Fruit fly (Drosophila melanogaster) whole organism, prepupa: Measurements from ENCODE around the gene CG14053.

Source experiments
- Blimp-1 ChIP-seq: fragments of 200-800 bp; sonication (Bioruptor generic); optimal IDR thresholded peaks from 3 replicates; lab custom pipeline; 2017; ENCODE audit warnings: missing biosample characterization, missing genetic modification characterization, mild to moderate bottlenecking, moderate library complexity, missing genetic modification reagents
- CG10631 ChIP-seq: fragments of 200-800 bp; sonication (Bioruptor generic); optimal IDR thresholded peaks from 2 replicates; lab custom pipeline; 2016; ENCODE audit warnings: missing biosample characterization, missing genetic modification characterization
- CG10669 ChIP-seq: fragments of 200-800 bp; sonication (Bioruptor generic); optimal IDR thresholded peaks from 3 replicates; lab custom pipeline; 2018; ENCODE audit warnings: missing biosample characterization, mild to moderate bottlenecking, missing genetic modification characterization, moderate library complexity
- CG11294 ChIP-seq: fragments of 200-800 bp; sonication (Bioruptor generic); IDR thresholded peaks from 2 replicates; pipeline ENCODE4 v1.3.6; 2022; ENCODE audit warnings: missing biosample characterization, missing genetic modification characterization
- CG11762 ChIP-seq: fragments of 200-800 bp; sonication (Bioruptor generic); optimal IDR thresholded peaks from 3 replicates; lab custom pipeline; 2016; ENCODE audit warnings: missing biosample characterization, missing genetic modification characterization; ENCODE audit not compliant: insufficient read depth
- CG11902 ChIP-seq: fragments of 200-800 bp; sonication (Bioruptor generic); optimal IDR thresholded peaks from 3 replicates; lab custom pipeline; 2016; ENCODE audit warnings: missing biosample characterization, missing genetic modification characterization
- CG1621 ChIP-seq: fragments of 200-800 bp; sonication (Bioruptor generic); optimal IDR thresholded peaks from 3 replicates; lab custom pipeline; 2018; ENCODE audit warnings: missing biosample characterization, mild to moderate bottlenecking, missing genetic modification characterization
- CG16779 ChIP-seq: fragments of 200-800 bp; sonication (Bioruptor generic); optimal IDR thresholded peaks from 3 replicates; lab custom pipeline; 2017; ENCODE audit warnings: missing biosample characterization, mild to moderate bottlenecking, missing genetic modification characterization
- CG3032 ChIP-seq: fragments of 200-800 bp; optimal IDR thresholded peaks from 2 replicates; lab custom pipeline; 2019; ENCODE audit warnings: missing biosample characterization, mild to moderate bottlenecking, missing genetic modification characterization, moderate library complexity
- CG31627 ChIP-seq: fragments of 200-800 bp; sonication (Bioruptor generic); optimal IDR thresholded peaks from 3 replicates; lab custom pipeline; 2016; ENCODE audit warnings: missing biosample characterization, missing genetic modification characterization
- CG32006 ChIP-seq: fragments of 200-800 bp; sonication (Bioruptor generic); optimal IDR thresholded peaks from 3 replicates; lab custom pipeline; 2017; ENCODE audit warnings: missing biosample characterization, mild to moderate bottlenecking, missing genetic modification characterization
- CG34406 ChIP-seq: fragments of 200-800 bp; sonication (Bioruptor generic); optimal IDR thresholded peaks from 3 replicates; lab custom pipeline; 2016; ENCODE audit warnings: missing biosample characterization, missing genetic modification characterization
- CG3919 ChIP-seq: fragments of 200-800 bp; sonication (Bioruptor generic); optimal IDR thresholded peaks from 3 replicates; lab custom pipeline; 2016; ENCODE audit warnings: missing biosample characterization, missing genetic modification characterization
- CG4318 ChIP-seq: fragments of 200-800 bp; sonication (Bioruptor generic); optimal IDR thresholded peaks from 3 replicates; lab custom pipeline; 2017; ENCODE audit warnings: missing biosample characterization, mild to moderate bottlenecking, missing genetic modification characterization
- CG6163 ChIP-seq: fragments of 200-800 bp; sonication (Bioruptor generic); IDR thresholded peaks from 3 replicates; pipeline ENCODE4 v1.3.6; 2022; ENCODE audit warnings: missing biosample characterization, missing genetic modification characterization
- CG6276 ChIP-seq: fragments of 200-800 bp; sonication (Bioruptor generic); optimal IDR thresholded peaks from 2 replicates; lab custom pipeline; 2017; ENCODE audit warnings: missing biosample characterization, mild to moderate bottlenecking, missing genetic modification characterization
- CG6792 ChIP-seq: fragments of 200-800 bp; sonication (Bioruptor generic); optimal IDR thresholded peaks from 3 replicates; lab custom pipeline; 2016; ENCODE audit warnings: missing biosample characterization, missing genetic modification characterization
- CG6854 ChIP-seq: fragments of 200-800 bp; sonication (Bioruptor generic); optimal IDR thresholded peaks from 2 replicates; lab custom pipeline; 2017; ENCODE audit warnings: missing biosample characterization, mild to moderate bottlenecking, missing genetic modification characterization
- CG7368 ChIP-seq: fragments of 200-800 bp; sonication (Bioruptor generic); optimal IDR thresholded peaks from 3 replicates; lab custom pipeline; 2016; ENCODE audit warnings: missing biosample characterization, missing genetic modification characterization
- CG8119 ChIP-seq: fragments of 200-800 bp; sonication (Bioruptor generic); IDR thresholded peaks from 3 replicates; pipeline ENCODE4 v1.3.6; 2022; ENCODE audit warnings: missing biosample characterization, missing genetic modification characterization
- CG8319 ChIP-seq: fragments of 200-800 bp; sonication (Bioruptor generic); optimal IDR thresholded peaks from 3 replicates; lab custom pipeline; 2016; ENCODE audit warnings: missing biosample characterization, missing genetic modification characterization
- CG8632 ChIP-seq: fragments of 200-800 bp; sonication (Bioruptor generic); optimal IDR thresholded peaks from 3 replicates; lab custom pipeline; 2016; ENCODE audit warnings: missing biosample characterization, missing genetic modification characterization
- Eip75B ChIP-seq: fragments of 200-800 bp; sonication (Bioruptor generic); optimal IDR thresholded peaks from 3 replicates; lab custom pipeline; 2016; ENCODE audit warnings: missing biosample characterization, missing genetic modification characterization
- Eip93F ChIP-seq: fragments of 200-800 bp; sonication (Bioruptor generic); optimal IDR thresholded peaks from 2 replicates; lab custom pipeline; 2016; ENCODE audit warnings: missing biosample characterization, mild to moderate bottlenecking, missing genetic modification characterization
- Ets21C ChIP-seq: fragments of 200-800 bp; sonication (Bioruptor generic); optimal IDR thresholded peaks from 3 replicates; lab custom pipeline; 2016; ENCODE audit warnings: missing biosample characterization, missing genetic modification characterization
- Ets96B ChIP-seq: fragments of 200-800 bp; optimal IDR thresholded peaks from 2 replicates; lab custom pipeline; 2019; ENCODE audit warnings: missing biosample characterization, mild to moderate bottlenecking, missing genetic modification characterization, moderate library complexity
- Gug ChIP-seq: fragments of 200-800 bp; sonication (Bioruptor generic); IDR thresholded peaks from 2 replicates; pipeline ENCODE4 v1.3.6; 2022; ENCODE audit warnings: missing biosample characterization, missing genetic modification characterization
- Hr38 ChIP-seq: sonication (Bioruptor generic); optimal IDR thresholded peaks from 2 replicates; lab custom pipeline; 2016; ENCODE audit warnings: missing biosample characterization, missing genetic modification characterization
- Hr39 ChIP-seq: fragments of 200-800 bp; sonication (Bioruptor generic); optimal IDR thresholded peaks from 2 replicates; lab custom pipeline; 2016; ENCODE audit warnings: missing biosample characterization, missing genetic modification characterization
- Hr4 ChIP-seq: fragments of 200-800 bp; sonication (Bioruptor generic); optimal IDR thresholded peaks from 3 replicates; lab custom pipeline; 2016; ENCODE audit warnings: missing biosample characterization, missing genetic modification characterization
- Met ChIP-seq: fragments of 200-800 bp; sonication (Bioruptor generic); optimal IDR thresholded peaks from 3 replicates; lab custom pipeline; 2016; ENCODE audit warnings: missing biosample characterization, missing genetic modification characterization
- OdsH ChIP-seq: fragments of 200-800 bp; sonication (Bioruptor generic); optimal IDR thresholded peaks from 3 replicates; lab custom pipeline; 2016; ENCODE audit warnings: missing biosample characterization, missing genetic modification characterization
- Smox ChIP-seq: fragments of 200-800 bp; sonication (Bioruptor generic); optimal IDR thresholded peaks from 3 replicates; lab custom pipeline; 2016; ENCODE audit warnings: missing biosample characterization, missing genetic modification characterization
- Sox102F ChIP-seq: fragments of 200-800 bp; sonication (Bioruptor generic); optimal IDR thresholded peaks from 2 replicates; lab custom pipeline; 2016; ENCODE audit warnings: missing biosample characterization, mild to moderate bottlenecking, missing genetic modification characterization
- Sox14 ChIP-seq: fragments of 200-800 bp; sonication (Bioruptor generic); optimal IDR thresholded peaks from 3 replicates; lab custom pipeline; 2016; ENCODE audit warnings: missing biosample characterization, missing genetic modification characterization
- Sox15 ChIP-seq: fragments of 200-800 bp; sonication (Bioruptor generic); optimal IDR thresholded peaks from 3 replicates; lab custom pipeline; 2016; ENCODE audit warnings: missing biosample characterization, missing genetic modification characterization
- achi ChIP-seq: fragments of 200-800 bp; sonication (Bioruptor generic); optimal IDR thresholded peaks from 3 replicates; lab custom pipeline; 2016; ENCODE audit warnings: missing biosample characterization, missing genetic modification characterization
- cyc ChIP-seq: fragments of 200-800 bp; sonication (Bioruptor generic); optimal IDR thresholded peaks from 3 replicates; lab custom pipeline; 2016; ENCODE audit warnings: missing biosample characterization, missing genetic modification characterization
- dac ChIP-seq: fragments of 200-800 bp; sonication (Bioruptor generic); optimal IDR thresholded peaks from 2 replicates; lab custom pipeline; 2017; ENCODE audit warnings: missing biosample characterization, mild to moderate bottlenecking, missing genetic modification characterization
- dsx ChIP-seq: fragments of 200-800 bp; optimal IDR thresholded peaks from 3 replicates; lab custom pipeline; 2019; ENCODE audit warnings: missing biosample characterization, mild to moderate bottlenecking, missing genetic modification characterization, moderate library complexity; ENCODE audit not compliant: poor library complexity, severe bottlenecking
- eg ChIP-seq: fragments of 200-800 bp; sonication (Bioruptor generic); IDR thresholded peaks from 3 replicates; pipeline ENCODE4 v1.3.6; 2022; ENCODE audit warnings: missing biosample characterization, missing genetic modification characterization
- esn ChIP-seq: fragments of 200-800 bp; sonication (Bioruptor generic); optimal IDR thresholded peaks from 2 replicates; lab custom pipeline; 2016; ENCODE audit warnings: missing biosample characterization, mild to moderate bottlenecking, missing genetic modification characterization, moderate library complexity
- fd59A ChIP-seq: fragments of 200-800 bp; sonication (Bioruptor generic); optimal IDR thresholded peaks from 2 replicates; lab custom pipeline; 2017; ENCODE audit warnings: missing biosample characterization, mild to moderate bottlenecking, missing genetic modification characterization, missing genetic modification reagents
- fd85E ChIP-seq: fragments of 200-800 bp; sonication (Bioruptor generic); optimal IDR thresholded peaks from 3 replicates; lab custom pipeline; 2016; ENCODE audit warnings: missing biosample characterization, missing genetic modification characterization
- fkh ChIP-seq: fragments of 200-800 bp; sonication (Bioruptor generic); optimal IDR thresholded peaks from 3 replicates; lab custom pipeline; 2017; ENCODE audit warnings: missing biosample characterization, mild to moderate bottlenecking, missing genetic modification characterization, moderate library complexity
- lz ChIP-seq: fragments of 200-800 bp; sonication (Bioruptor generic); optimal IDR thresholded peaks from 3 replicates; lab custom pipeline; 2016; ENCODE audit warnings: missing biosample characterization, missing genetic modification characterization
- net ChIP-seq: fragments of 200-800 bp; sonication (Bioruptor generic); optimal IDR thresholded peaks from 3 replicates; lab custom pipeline; 2016; ENCODE audit warnings: missing biosample characterization, missing genetic modification characterization
- pdm3 ChIP-seq: fragments of 200-800 bp; sonication (Bioruptor generic); optimal IDR thresholded peaks from 3 replicates; lab custom pipeline; 2016; ENCODE audit warnings: missing biosample characterization, missing genetic modification characterization
- salr ChIP-seq, 2 experiments: fragments of 200-800 bp; sonication (Bioruptor generic); optimal IDR thresholded peaks; 3 replicates each; lab custom pipeline; 2016 to 2018; ENCODE audit warnings: missing biosample characterization in 2 of 2, missing genetic modification characterization in 2 of 2, mild to moderate bottlenecking in 1 of 2
- spab ChIP-seq: fragments of 200-800 bp; sonication (Bioruptor generic); optimal IDR thresholded peaks from 2 replicates; lab custom pipeline; 2017; ENCODE audit warnings: missing biosample characterization, mild to moderate bottlenecking, missing genetic modification characterization, missing genetic modification reagents
- ss ChIP-seq, 2 experiments: fragments of 200-800 bp; sonication (Bioruptor generic); optimal IDR thresholded peaks; 2 replicates in 1 of 2; 3 replicates in 1 of 2; lab custom pipeline; 2017 to 2018; ENCODE audit warnings: mild to moderate bottlenecking in 2 of 2, missing biosample characterization in 2 of 2, missing genetic modification characterization in 2 of 2, moderate library complexity in 1 of 2
- svp ChIP-seq: fragments of 200-800 bp; sonication (Bioruptor generic); peaks from one replicate; lab custom pipeline; 2016; ENCODE audit warnings: missing biosample characterization, missing genetic modification characterization
- vri ChIP-seq: fragments of 200-800 bp; sonication (Bioruptor generic); optimal IDR thresholded peaks from 3 replicates; lab custom pipeline; 2016; ENCODE audit warnings: missing biosample characterization, mild to moderate bottlenecking, missing genetic modification characterization

The CG14053 gene

DNA sequence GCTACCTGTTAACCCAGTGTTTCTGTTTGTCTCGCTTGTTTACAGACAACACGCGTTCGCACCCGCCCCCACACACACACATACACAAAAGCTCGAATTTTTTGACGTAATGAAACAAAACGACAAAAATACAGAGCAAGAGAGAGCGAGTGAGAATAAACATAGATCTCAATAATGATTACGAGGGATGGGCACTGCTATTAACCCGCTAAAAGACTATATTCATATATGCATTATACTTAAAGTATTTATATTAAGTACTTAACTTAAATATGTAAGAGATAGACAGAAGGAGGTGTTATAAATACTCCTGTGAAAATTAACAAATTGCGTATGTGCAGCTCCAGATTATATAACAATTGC, 51.9 kb downstream of the CG14053 start:
- peak; percentile 46 for TF ChIP-seq CG6854
- TF ChIP-seq Sox15 (GFP tag; lab: Kevin White, UChicago), result no peak
- peak; percentile 42 for TF ChIP-seq esn (GFP tag; lab: Kevin White, UChicago)
- peak; percentile 41 for TF ChIP-seq Hr4
- peak; percentile 50 for TF ChIP-seq CG32006 (GFP tag; lab: Kevin White, UChicago)
- peak; percentile 1 for TF ChIP-seq CG16779 (tag; lab: Kevin White, UChicago)
- TF ChIP-seq dac, result no peak
- peak; percentile 95 for TF ChIP-seq fkh (GFP tag; lab: Kevin White, UChicago)
- TF ChIP-seq fd85E (GFP tag; lab: Kevin White, UChicago), result no peak
- peak; percentile 14 for TF ChIP-seq CG7368 (GFP tag; lab: Kevin White, UChicago)
- peak; percentile 9 for TF ChIP-seq pdm3 (GFP tag; lab: Kevin White, UChicago)
- TF ChIP-seq fd59A (GFP tag; lab: Kevin White, UChicago), result no peak
- TF ChIP-seq Eip75B (GFP tag; lab: Kevin White, UChicago), result no peak
- peak; percentile 59 for TF ChIP-seq eg (GFP tag; lab: Robert Waterston, UW)
- TF ChIP-seq CG6276 (GFP tag; lab: Kevin White, UChicago), result peak; percentile 59
- TF ChIP-seq CG1621 (tag; lab: Kevin White, UChicago), result no peak
- TF ChIP-seq vri (GFP tag; lab: Kevin White, UChicago), result peak; percentile 85
- TF ChIP-seq CG10669 (GFP tag; lab: Kevin White, UChicago), result peak; percentile 12
- peak; percentile 22 for TF ChIP-seq CG11762 (GFP tag; lab: Kevin White, UChicago)
- TF ChIP-seq dsx (GFP tag; lab: Kevin White, UChicago), result no peak
- TF ChIP-seq CG8319 (GFP tag; lab: Kevin White, UChicago), result no peak
- TF ChIP-seq CG31627 (GFP tag; lab: Kevin White, UChicago), result no peak
- TF ChIP-seq CG10631 (GFP tag; lab: Kevin White, UChicago), result peak; percentile 30
- TF ChIP-seq lz (GFP tag; lab: Kevin White, UChicago), result no peak
- no peak for TF ChIP-seq Sox14 (GFP tag; lab: Kevin White, UChicago)
- no peak for TF ChIP-seq Hr38 (GFP tag; lab: Kevin White, UChicago)
- peak in 1 of 2 experiments; percentile 64 for TF ChIP-seq ss (GFP tag; optimal IDR thresholded peaks at IDR 0.05; lab: Kevin White, UChicago)
- TF ChIP-seq CG11902, result no peak
- TF ChIP-seq CG8632 (GFP tag; lab: Kevin White, UChicago), result peak; percentile 37
- no peak for TF ChIP-seq CG4318
- TF ChIP-seq Ets96B (tag; lab: Kevin White, UChicago), result peak; percentile 16
- TF ChIP-seq Eip93F, result no peak
- TF ChIP-seq Smox (GFP tag; lab: Kevin White, UChicago), result no peak
- TF ChIP-seq Blimp-1 (GFP tag; lab: Kevin White, UChicago), result peak; percentile 22
- peak; percentile 42 for TF ChIP-seq CG3919
- TF ChIP-seq CG34406 (GFP tag; lab: Kevin White, UChicago), result peak; percentile 29
- TF ChIP-seq Ets21C (GFP tag; lab: Kevin White, UChicago), result no peak
- TF ChIP-seq salr (GFP tag; optimal IDR thresholded peaks at IDR 0.05; lab: Kevin White, UChicago), result peak in 1 of 2 experiments; percentile 18
- peak; percentile 30 for TF ChIP-seq CG6792
- TF ChIP-seq OdsH (GFP tag; lab: Kevin White, UChicago), result peak; percentile 14
- peak; percentile 41 for TF ChIP-seq cyc (GFP tag; lab: Kevin White, UChicago)
- TF ChIP-seq Met, result peak; percentile 58
- TF ChIP-seq CG11294 (GFP tag; lab: Robert Waterston, UW), result no peak
- TF ChIP-seq Sox102F, result peak; percentile 52
- no peak for TF ChIP-seq Gug
- peak; percentile 36 for TF ChIP-seq CG3032 (tag; lab: Kevin White, UChicago)
- peak; percentile 75 for TF ChIP-seq svp (GFP tag; lab: Kevin White, UChicago)
- no peak for TF ChIP-seq Hr39 (GFP tag; lab: Kevin White, UChicago)
- TF ChIP-seq achi (GFP tag; lab: Kevin White, UChicago), result peak; percentile 29
- TF ChIP-seq CG6163 (GFP tag; lab: Robert Waterston, UW), result peak; percentile 35; the same call in 1 of the 3 replicates
- peak; percentile 6 for TF ChIP-seq net (GFP tag; lab: Kevin White, UChicago)
- TF ChIP-seq spab (GFP tag; lab: Kevin White, UChicago), result no peak
- no peak for TF ChIP-seq CG8119 (GFP tag; lab: Robert Waterston, UW)
